Worm (Caenorhabditis elegans) whole organism, L1 larva: ENCODE results near the gene W10C4.1.

Experiments
- Y116A8C.19 ChIP-seq: sonication (generic microtip); optimal IDR thresholded peaks from 2 replicates; lab custom pipeline; 2016; ENCODE audit warnings: missing compliant biosample characterization, missing genetic modification characterization, borderline replicate concordance
- aly-2 ChIP-seq: fragments of 150-350 bp; optimal IDR thresholded peaks from 2 replicates; lab custom pipeline; 2014; ENCODE audit warnings: missing biosample characterization, missing genetic modification characterization
- ces-1 ChIP-seq: fragments of 150-350 bp; optimal IDR thresholded peaks from 2 replicates; lab custom pipeline; 2014; ENCODE audit warnings: missing biosample characterization, missing genetic modification reagents, missing genetic modification characterization
- fos-1 ChIP-seq: fragments of 150-350 bp; optimal IDR thresholded peaks from 2 replicates; lab custom pipeline; 2014; ENCODE audit warnings: missing biosample characterization, missing genetic modification characterization
- lsy-2 ChIP-seq, 2 experiments: fragments of 150-350 bp; optimal IDR thresholded peaks; 2 replicates each; lab custom pipeline; 2014; ENCODE audit warnings: missing biosample characterization in 2 of 2, missing genetic modification characterization in 2 of 2
- pax-3 ChIP-seq: fragments of 200-800 bp; sonication (Bioruptor generic); optimal IDR thresholded peaks from 2 replicates; lab custom pipeline; 2018; ENCODE audit warnings: mild to moderate bottlenecking, missing genetic modification characterization, moderate library complexity, missing compliant biosample characterization
- pqm-1 ChIP-seq: sonication (generic microtip); optimal IDR thresholded peaks from 3 replicates; lab custom pipeline; 2017; ENCODE audit warnings: missing biosample characterization, missing genetic modification characterization
- sptf-1 ChIP-seq: fragments of 150-350 bp; optimal IDR thresholded peaks from 2 replicates; lab custom pipeline; 2014; ENCODE audit warnings: missing biosample characterization, missing genetic modification characterization
- vab-15 ChIP-seq: sonication (generic microtip); optimal IDR thresholded peaks from 2 replicates; lab custom pipeline; 2017; ENCODE audit warnings: missing genotype, mild to moderate bottlenecking, missing genetic modification characterization, missing compliant biosample characterization

ce11 chrIII:209695-210091 is 2.8 kb upstream of the W10C4.1 start, which contains the start of gene klp-20:
- TF ChIP-seq vab-15 (tag; lab: Kevin White, UChicago), result no peak
- no peak for TF ChIP-seq aly-2 (tag; lab: Kevin White, UChicago)
- TF ChIP-seq pqm-1, result no peak
- no peak for TF ChIP-seq fos-1
- TF ChIP-seq lsy-2 (tag; optimal IDR thresholded peaks at IDR 0.05; lab: Kevin White, UChicago), result no peak
- no peak for TF ChIP-seq Y116A8C.19 (tag; lab: Kevin White, UChicago)
- TF ChIP-seq pax-3 (tag; lab: Kevin White, UChicago), result no peak
- no peak for TF ChIP-seq sptf-1 (tag; lab: Kevin White, UChicago)
- TF ChIP-seq ces-1 (GFP tag; lab: Kevin White, UChicago), result no peak
